Fruit fly (Drosophila melanogaster) whole organism, adult: ENCODE results near the gene ND-42.
A peak's percentile ranks its signal among the peaks of the same experiment; 100 is the strongest.

Experiments
- CG5204 ChIP-seq: fragments of 200-800 bp; sonication (Bioruptor generic); optimal IDR thresholded peaks from 2 replicates; lab custom pipeline; 2016; ENCODE audit warnings: missing biosample characterization, missing genetic modification characterization
- kay ChIP-seq: fragments of 200-800 bp; sonication (Bioruptor generic); peaks from one replicate; lab custom pipeline; 2016; ENCODE audit warnings: missing biosample characterization, missing genetic modification characterization, borderline replicate concordance

The ND-42 gene

dm6 chr3R:22072553-22072952 lies 45.0 kb downstream of the ND-42 start:
- no peak for TF ChIP-seq CG5204 (GFP tag; lab: Kevin White, UChicago)
- TF ChIP-seq kay (GFP tag; lab: Kevin White, UChicago): peak; percentile 72
